Fruit fly (Drosophila melanogaster): Measurements from ENCODE around the gene PNUTS.

PNUTS gene

dm6 chr2L:869497-870040 lies 696 bp upstream of the PNUTS start, which contains the start of gene dbe (continued):
- no peak for TF ChIP-seq CG33557 (GFP tag; optimal IDR thresholded peaks at IDR 0.05)
- no peak for TF ChIP-seq Eip74EF (GFP tag; optimal IDR thresholded peaks at IDR 0.05)
- TF ChIP-seq CG11456 (GFP tag; IDR thresholded peaks at IDR 0.05): no peak
- no peak for TF ChIP-seq B-H2 (GFP tag; optimal IDR thresholded peaks at IDR 0.05)
- TF ChIP-seq nom (GFP tag; optimal IDR thresholded peaks at IDR 0.05): no peak
- no peak for TF ChIP-seq rib (GFP tag; IDR thresholded peaks at IDR 0.05)
- TF ChIP-seq dysf (GFP tag; IDR thresholded peaks at IDR 0.05): no peak
- TF ChIP-seq CG17912 (GFP tag; optimal IDR thresholded peaks at IDR 0.05): no peak
- TF ChIP-seq Chrac-16 (GFP tag; optimal IDR thresholded peaks at IDR 0.05): peak; percentile 7
- TF ChIP-seq Xrp1 (GFP tag; IDR thresholded peaks at IDR 0.05): no peak; the same call in 1 of the 2 replicates
- TF ChIP-seq croc (GFP tag; conservative IDR thresholded peaks at IDR 0.05): no peak
- no peak for TF ChIP-seq bigmax (GFP tag; optimal IDR thresholded peaks at IDR 0.05)
- peak; percentile 46 for TF ChIP-seq sug (tag; optimal IDR thresholded peaks at IDR 0.05)
- no peak for TF ChIP-seq unc-4 (GFP tag; IDR thresholded peaks at IDR 0.05; ENCODE audit: partially characterized antibody)
- TF ChIP-seq crc (GFP tag; optimal IDR thresholded peaks at IDR 0.05): no peak
- TF ChIP-seq CG14050 (GFP tag; IDR thresholded peaks at IDR 0.05): no peak
- TF ChIP-seq Gug (GFP tag; IDR thresholded peaks at IDR 0.05): no peak
- no peak for TF ChIP-seq ap (GFP tag; IDR thresholded peaks at IDR 0.05)
- TF ChIP-seq pzg (GFP tag; optimal IDR thresholded peaks at IDR 0.05): peak; percentile 37
- no peak for TF ChIP-seq CG7357 (GFP tag; IDR thresholded peaks at IDR 0.05)
- no peak for TF ChIP-seq ham (GFP tag; IDR thresholded peaks at IDR 0.05)
- no peak for TF ChIP-seq CG16813 (GFP tag; IDR thresholded peaks at IDR 0.05; ENCODE audit: partially characterized antibody)
- TF ChIP-seq Meics (GFP tag; optimal IDR thresholded peaks at IDR 0.05): peak; percentile 5
- peak; percentile 44 for TF ChIP-seq gem (tag; optimal IDR thresholded peaks at IDR 0.05)
- TF ChIP-seq toy (GFP tag; IDR thresholded peaks at IDR 0.05): no peak
- TF ChIP-seq CG33213 (GFP tag; optimal IDR thresholded peaks at IDR 0.05): no peak
- TF ChIP-seq CG10321 (GFP tag; IDR thresholded peaks at IDR 0.05): no peak
- TF ChIP-seq CG8281 (tag; optimal IDR thresholded peaks at IDR 0.05): no peak
- no peak for TF ChIP-seq unpg (GFP tag; optimal IDR thresholded peaks at IDR 0.05)
- no peak for TF ChIP-seq pnt (GFP tag; optimal IDR thresholded peaks at IDR 0.05)
- no peak for TF ChIP-seq bowl (GFP tag; IDR thresholded peaks at IDR 0.05)
- no peak for TF ChIP-seq wdn (GFP tag; IDR thresholded peaks at IDR 0.05)
- TF ChIP-seq CG7987 (GFP tag; optimal IDR thresholded peaks at IDR 0.05): no peak
- no peak for TF ChIP-seq crp (GFP tag; optimal IDR thresholded peaks at IDR 0.05)
- no peak for TF ChIP-seq CG14441 (GFP tag; IDR thresholded peaks at IDR 0.05)
- no peak for TF ChIP-seq danr (GFP tag; IDR thresholded peaks at IDR 0.05)
- TF ChIP-seq Oli (tag; optimal IDR thresholded peaks at IDR 0.05): no peak
- TF ChIP-seq gfzf (GFP tag; optimal IDR thresholded peaks at IDR 0.05): no peak
- peak; percentile 22 for TF ChIP-seq CG12659 (GFP tag; optimal IDR thresholded peaks at IDR 0.05)
- TF ChIP-seq Lim3 (GFP tag; IDR thresholded peaks at IDR 0.05): no peak
- TF ChIP-seq Hand (GFP tag; optimal IDR thresholded peaks at IDR 0.05): no peak
- no peak for TF ChIP-seq CG30431 (GFP tag; optimal IDR thresholded peaks at IDR 0.05)
- TF ChIP-seq CG30020 (tag; optimal IDR thresholded peaks at IDR 0.05): no peak
- no peak for TF ChIP-seq lbe (GFP tag; optimal IDR thresholded peaks at IDR 0.05)
- TF ChIP-seq CG10431 (GFP tag; optimal IDR thresholded peaks at IDR 0.05): no peak
- no peak for TF ChIP-seq Mes4 (GFP tag; optimal IDR thresholded peaks at IDR 0.05)
- TF ChIP-seq Bgb (GFP tag; IDR thresholded peaks at IDR 0.05; ENCODE audit: partially characterized antibody): peak; percentile 26; the same call in 1 of the 2 replicates
- TF ChIP-seq Ravus (GFP tag; IDR thresholded peaks at IDR 0.05): no peak
- no peak for TF ChIP-seq NC2α (GFP tag; optimal IDR thresholded peaks at IDR 0.05)
- no peak for TF ChIP-seq Lhr (GFP tag; optimal IDR thresholded peaks at IDR 0.05)
- no peak for TF ChIP-seq CG18764 (GFP tag; optimal IDR thresholded peaks at IDR 0.05)

Data from whole organism, embryonic.